Worm (Caenorhabditis elegans) whole organism, early embryonic: ENCODE measurements around the gene efn-4.

Experiments used
- F13C5.2 ChIP-seq: sonication (generic microtip); optimal IDR thresholded peaks from 2 replicates; lab custom pipeline; 2017; ENCODE audit warnings: mild to moderate bottlenecking, missing genetic modification characterization, inconsistent platforms, missing compliant biosample characterization
- aly-1 ChIP-seq: sonication (generic microtip); optimal IDR thresholded peaks from 2 replicates; lab custom pipeline; 2016; ENCODE audit warnings: missing genetic modification characterization, missing compliant biosample characterization
- ama-1 ChIP-seq: fragments of 150-350 bp; optimal IDR thresholded peaks from 2 replicates; lab custom pipeline; 2014
- ceh-36 ChIP-seq: sonication (generic microtip); optimal IDR thresholded peaks from 2 replicates; lab custom pipeline; 2016; ENCODE audit warnings: missing genetic modification characterization, inconsistent platforms, missing compliant biosample characterization
- ets-7 ChIP-seq: sonication (generic microtip); optimal IDR thresholded peaks from 2 replicates; lab custom pipeline; 2016; ENCODE audit warnings: missing genotype, missing genetic modification characterization, missing compliant biosample characterization
- flt-1 ChIP-seq: fragments of 200-800 bp; sonication (Bioruptor generic); IDR thresholded peaks from 2 replicates; pipeline ENCODE4 v1.3.6; 2022; ENCODE audit warnings: missing genetic modification characterization, missing compliant biosample characterization
- hmbx-1 ChIP-seq: sonication (generic microtip); optimal IDR thresholded peaks from 2 replicates; lab custom pipeline; 2016; ENCODE audit warnings: mild to moderate bottlenecking, missing genetic modification characterization, missing compliant biosample characterization
- hmg-4 ChIP-seq: fragments of 200-800 bp; sonication (Bioruptor generic); optimal IDR thresholded peaks from 2 replicates; lab custom pipeline; 2018; ENCODE audit warnings: mild to moderate bottlenecking, missing genetic modification characterization, missing compliant biosample characterization
- hnd-1 ChIP-seq: sonication (generic microtip); optimal IDR thresholded peaks from 2 replicates; lab custom pipeline; 2016; ENCODE audit warnings: missing genetic modification characterization, missing compliant biosample characterization
- pes-1 ChIP-seq: fragments of 200-800 bp; sonication (Bioruptor generic); IDR thresholded peaks from 2 replicates; pipeline ENCODE4 v1.3.6; 2022; ENCODE audit warnings: missing genetic modification reagents, missing genetic modification characterization, missing compliant biosample characterization
- scrt-1 ChIP-seq: fragments of 200-800 bp; sonication (Bioruptor generic); IDR thresholded peaks from 2 replicates; pipeline ENCODE4 v1.3.6; 2022; ENCODE audit warnings: missing genetic modification characterization, missing compliant biosample characterization
- sea-1 ChIP-seq: fragments of 200-800 bp; sonication (Bioruptor generic); conservative IDR thresholded peaks from 2 replicates; pipeline ENCODE4 v1.3.6; 2022; ENCODE audit warnings: missing genetic modification characterization, missing compliant biosample characterization
- tbx-11 ChIP-seq: fragments of 200-800 bp; sonication (Bioruptor generic); IDR thresholded peaks from 2 replicates; pipeline ENCODE4 v1.3.6; 2022; ENCODE audit warnings: missing genetic modification characterization, missing compliant biosample characterization
- tbx-37 ChIP-seq: fragments of 200-800 bp; sonication (Bioruptor generic); conservative IDR thresholded peaks from 2 replicates; pipeline ENCODE4 v1.3.6; 2022; ENCODE audit warnings: missing genetic modification reagents, missing genetic modification characterization, missing compliant biosample characterization

The efn-4 gene

DNA sequence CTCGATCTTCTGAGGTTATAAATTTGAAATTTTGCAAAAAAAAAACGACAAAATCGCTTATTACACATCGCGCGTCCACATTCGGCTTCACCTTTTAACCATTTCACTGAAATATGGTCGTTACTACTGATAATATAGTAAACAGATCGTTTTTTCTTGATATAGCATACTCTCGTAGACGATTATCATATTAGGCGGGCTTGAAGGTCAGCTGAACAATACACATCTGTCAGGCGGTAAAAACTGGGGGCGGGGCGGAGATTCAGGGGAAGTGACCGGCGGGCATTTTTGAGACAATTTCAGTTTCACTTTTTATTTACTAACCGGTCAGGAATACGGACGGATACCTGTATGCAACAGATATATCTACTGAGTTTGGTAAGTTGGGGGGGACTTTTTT lies 56.2 kb downstream of the efn-4 start, which contains the start of gene C18H7.1:
Gene C18H7.1, plus strand, starts transcription at position 301 of the 400 bp plus-strand sequence.
- TF ChIP-seq hmbx-1 (tag; lab: Kevin White, UChicago) = no peak
- TF ChIP-seq pes-1 (GFP tag; lab: Robert Waterston, UW) = no peak
- no peak for TF ChIP-seq scrt-1 (GFP tag; lab: Robert Waterston, UW)
- no peak for TF ChIP-seq sea-1 (GFP tag; lab: Robert Waterston, UW)
- TF ChIP-seq F13C5.2 (tag; lab: Kevin White, UChicago) = no peak
- TF ChIP-seq ceh-36 (tag; lab: Kevin White, UChicago) = no peak
- no peak for TF ChIP-seq ama-1 (lab: Kevin White, UChicago)
- no peak for TF ChIP-seq ets-7
- no peak for TF ChIP-seq tbx-11 (GFP tag; lab: Robert Waterston, UW)
- TF ChIP-seq hmg-4 (GFP tag; lab: Kevin White, UChicago) = no peak
- TF ChIP-seq flt-1 = no peak
- TF ChIP-seq hnd-1 (tag; lab: Kevin White, UChicago) = no peak
- TF ChIP-seq tbx-37 = no peak
- TF ChIP-seq aly-1 (tag; lab: Kevin White, UChicago) = no peak
